Worm (Caenorhabditis elegans) whole organism, young adult: ENCODE results near the gene ets-10.
A peak's percentile ranks its signal among the peaks of the same experiment; 100 is the strongest.

ENCODE experiments used
- C17E4.6 ChIP-seq: fragments of 200-800 bp; sonication (Bioruptor generic); IDR thresholded peaks from 2 replicates; pipeline ENCODE4 v1.3.6; 2022; ENCODE audit warnings: missing genetic modification reagents, missing genetic modification characterization, missing compliant biosample characterization
- F39B2.1 ChIP-seq: fragments of 200-800 bp; sonication (Bioruptor generic); IDR thresholded peaks from 2 replicates; pipeline ENCODE4 v1.3.6; 2022; ENCODE audit warnings: missing genetic modification reagents, missing genetic modification characterization, missing compliant biosample characterization
- F52B5.7 ChIP-seq: sonication (generic microtip); optimal IDR thresholded peaks from 2 replicates; lab custom pipeline; 2016; ENCODE audit warnings: mild to moderate bottlenecking, missing genetic modification characterization, missing compliant biosample characterization
- F55B11.4 ChIP-seq: sonication (generic microtip); optimal IDR thresholded peaks from 2 replicates; lab custom pipeline; 2016; ENCODE audit warnings: missing compliant biosample characterization, missing genetic modification characterization, borderline replicate concordance; ENCODE audit not compliant: insufficient read depth
- F57A8.1 ChIP-seq: fragments of 200-800 bp; sonication (Bioruptor generic); optimal IDR thresholded peaks from 2 replicates; lab custom pipeline; 2018; ENCODE audit warnings: mild to moderate bottlenecking, missing genetic modification characterization, moderate library complexity, missing compliant biosample characterization
- F57C9.4 ChIP-seq: sonication (generic microtip); optimal IDR thresholded peaks from 2 replicates; lab custom pipeline; 2017; ENCODE audit warnings: mild to moderate bottlenecking, missing genetic modification characterization, missing compliant biosample characterization
- K11D2.4 ChIP-seq: fragments of 200-800 bp; sonication (Bioruptor generic); IDR thresholded peaks from 2 replicates; pipeline ENCODE4 v1.3.6; 2022; ENCODE audit warnings: missing genetic modification reagents, missing genetic modification characterization, missing compliant biosample characterization
- Y95B8A.8 ChIP-seq: fragments of 200-800 bp; sonication (Bioruptor generic); IDR thresholded peaks from 2 replicates; pipeline ENCODE4 v1.3.6; 2022; ENCODE audit warnings: missing genetic modification reagents, missing genetic modification characterization, missing compliant biosample characterization
- aptf-3 ChIP-seq: fragments of 200-800 bp; sonication (Bioruptor generic); IDR thresholded peaks from 2 replicates; pipeline ENCODE4 v1.3.6; 2022; ENCODE audit warnings: missing genetic modification characterization, missing compliant biosample characterization
- attf-5 ChIP-seq: fragments of 200-800 bp; sonication (Bioruptor generic); optimal IDR thresholded peaks from 2 replicates; lab custom pipeline; 2018; ENCODE audit warnings: mild to moderate bottlenecking, missing genetic modification characterization, missing compliant biosample characterization
- cebp-1 ChIP-seq, 2 experiments: fragments of 200-800 bp in 1 of 2; sonication (Bioruptor generic) in 1 of 2; sonication (generic microtip) in 1 of 2; IDR thresholded peaks in 1 of 2; optimal IDR thresholded peaks in 1 of 2; 2 replicates each; pipeline versions ENCODE4 v1.3.6 to Lab custom; 2017 to 2022; ENCODE audit warnings: missing compliant biosample characterization in 2 of 2, missing genetic modification characterization in 2 of 2, mild to moderate bottlenecking in 1 of 2, missing genetic modification reagents in 1 of 2, moderate library complexity in 1 of 2
- ceh-91 ChIP-seq: fragments of 200-800 bp; sonication (Bioruptor generic); IDR thresholded peaks from 2 replicates; pipeline ENCODE4 v1.3.6; 2022; ENCODE audit warnings: missing genetic modification reagents, missing genetic modification characterization, missing compliant biosample characterization
- dox-1 ChIP-seq: fragments of 200-800 bp; sonication (Bioruptor generic); IDR thresholded peaks from 2 replicates; pipeline ENCODE4 v1.3.6; 2022; ENCODE audit warnings: missing genetic modification reagents, missing genetic modification characterization, missing compliant biosample characterization
- fkh-3 ChIP-seq: sonication (generic microtip); optimal IDR thresholded peaks from 2 replicates; lab custom pipeline; 2016; ENCODE audit warnings: mild to moderate bottlenecking, missing genetic modification characterization, missing compliant biosample characterization
- him-1 ChIP-seq: sonication (generic microtip); optimal IDR thresholded peaks from 2 replicates; lab custom pipeline; 2016; ENCODE audit warnings: missing genotype, missing genetic modification reagents, missing genetic modification characterization, missing compliant biosample characterization
- hmg-20 ChIP-seq: fragments of 200-800 bp; sonication (Bioruptor generic); IDR thresholded peaks from 2 replicates; pipeline ENCODE4 v1.3.6; 2022; ENCODE audit warnings: missing genetic modification reagents, missing genetic modification characterization, missing compliant biosample characterization
- let-526 ChIP-seq: fragments of 200-800 bp; sonication (Bioruptor generic); IDR thresholded peaks from 2 replicates; pipeline ENCODE4 v1.3.6; 2022; ENCODE audit warnings: missing genetic modification reagents, missing genetic modification characterization, missing compliant biosample characterization
- madf-3 ChIP-seq: fragments of 200-800 bp; sonication (Bioruptor generic); IDR thresholded peaks from 2 replicates; pipeline ENCODE4 v1.3.6; 2022; ENCODE audit warnings: missing genetic modification reagents, missing genetic modification characterization, missing compliant biosample characterization
- madf-8 ChIP-seq: fragments of 200-800 bp; sonication (Bioruptor generic); conservative IDR thresholded peaks from 2 replicates; pipeline ENCODE4 v1.3.6; 2022; ENCODE audit warnings: missing genetic modification reagents, missing genetic modification characterization, missing compliant biosample characterization
- nhr-179 ChIP-seq: sonication (generic microtip); optimal IDR thresholded peaks from 2 replicates; lab custom pipeline; 2016; ENCODE audit warnings: mild to moderate bottlenecking, missing genetic modification characterization, missing compliant biosample characterization
- pha-4 ChIP-seq: fragments of 150-350 bp; sonication (generic microtip); optimal IDR thresholded peaks from 2 replicates; lab custom pipeline; 2014; ENCODE audit warnings: missing biosample characterization, missing genetic modification reagents, missing genetic modification characterization
- rcor-1 ChIP-seq: fragments of 200-800 bp; sonication (Bioruptor generic); IDR thresholded peaks from 2 replicates; pipeline ENCODE4 v1.3.6; 2022; ENCODE audit warnings: missing genetic modification reagents, missing genetic modification characterization, missing compliant biosample characterization
- rec-8 ChIP-seq, 2 experiments: sonication (generic microtip); optimal IDR thresholded peaks; 2 replicates each; lab custom pipeline; 2016; ENCODE audit warnings: mild to moderate bottlenecking in 2 of 2, missing genetic modification characterization in 2 of 2, missing genetic modification reagents in 2 of 2, missing genotype in 2 of 2, missing biosample characterization in 1 of 2, missing compliant biosample characterization in 1 of 2, moderate library complexity in 1 of 2
- somi-1 ChIP-seq: fragments of 200-800 bp; sonication (Bioruptor generic); optimal IDR thresholded peaks from 2 replicates; lab custom pipeline; 2018; ENCODE audit warnings: mild to moderate bottlenecking, missing genetic modification characterization, missing compliant biosample characterization
- tbp1 ChIP-seq: fragments of 200-800 bp; sonication (Bioruptor generic); optimal IDR thresholded peaks from 2 replicates; lab custom pipeline; 2018; ENCODE audit warnings: mild to moderate bottlenecking, missing genetic modification characterization, missing compliant biosample characterization
- tbx-9 ChIP-seq: sonication (generic microtip); optimal IDR thresholded peaks from 2 replicates; lab custom pipeline; 2016; ENCODE audit warnings: borderline replicate concordance, missing genetic modification characterization, inconsistent platforms, missing compliant biosample characterization
- tlf-1 ChIP-seq: fragments of 200-800 bp; sonication (Bioruptor generic); optimal IDR thresholded peaks from 2 replicates; lab custom pipeline; 2018; ENCODE audit warnings: mild to moderate bottlenecking, missing genetic modification characterization, missing compliant biosample characterization
- xnd-1 ChIP-seq: sonication (generic microtip); optimal IDR thresholded peaks from 2 replicates; lab custom pipeline; 2016; ENCODE audit warnings: missing genotype, missing genetic modification reagents, missing genetic modification characterization, missing compliant biosample characterization
- zfh-2 ChIP-seq: fragments of 200-800 bp; sonication (Bioruptor generic); conservative IDR thresholded peaks from 2 replicates; pipeline ENCODE4 v1.3.6; 2022; ENCODE audit warnings: missing genetic modification reagents, missing genetic modification characterization, missing compliant biosample characterization
- ztf-26 ChIP-seq: sonication (generic microtip); optimal IDR thresholded peaks from 2 replicates; lab custom pipeline; 2017; ENCODE audit warnings: missing genetic modification characterization, missing compliant biosample characterization

Gene ets-10

DNA sequence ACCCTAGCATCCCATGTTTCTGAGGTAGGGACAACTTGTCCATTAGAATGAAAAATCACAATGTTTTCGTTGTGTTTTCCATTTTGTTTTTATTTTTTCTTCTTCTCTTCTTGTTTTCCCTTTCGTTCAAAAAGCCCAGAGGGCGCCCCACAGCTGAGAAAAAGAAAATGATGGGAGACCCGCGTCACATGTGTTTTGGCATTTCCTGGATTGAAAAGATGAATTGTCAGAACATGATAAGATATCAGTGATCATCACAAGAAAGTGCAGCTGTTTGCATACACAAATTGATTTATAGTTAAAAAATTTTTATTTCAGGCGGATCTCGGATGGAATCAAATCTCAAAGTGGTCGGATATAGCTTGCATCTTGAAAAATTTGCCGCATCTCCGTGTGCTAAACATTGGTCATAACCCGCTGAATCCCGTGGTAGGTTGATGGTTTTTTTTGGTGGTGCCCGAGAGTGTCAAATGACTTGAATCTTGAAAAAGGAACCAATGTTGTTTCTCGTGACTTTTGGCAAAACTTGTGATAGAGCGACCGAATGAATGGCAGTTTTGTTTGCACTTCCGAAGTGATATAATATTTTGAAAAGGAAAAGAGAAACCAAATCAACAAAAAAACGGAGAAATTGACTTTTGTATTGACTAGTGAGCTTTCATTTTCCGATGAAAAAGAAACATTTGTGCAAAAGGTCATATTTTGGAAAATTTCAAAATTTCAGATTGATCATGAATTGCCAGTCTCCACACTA is 17.6 kb upstream of the ets-10 start:
- TF ChIP-seq dox-1 (GFP tag; lab: Robert Waterston, UW) (0 out of 2 replicates have a peak, but pooled peaks have one; percentile 4), attf-5 (GFP tag; lab: Kevin White, UChicago) (peak; percentile 21), F39B2.1 (GFP tag; lab: Robert Waterston, UW) (no peak), pha-4 (tag; lab: Kevin White, UChicago) (peak; percentile 17), cebp-1 (GFP tag; IDR thresholded peaks at IDR 0.05; lab: Robert Waterston, UW) (no peak), cebp-1 (tag; optimal IDR thresholded peaks at IDR 0.05; lab: Kevin White, UChicago) (peak; percentile 47), F57C9.4 (tag; lab: Kevin White, UChicago) (no peak), K11D2.4 (0 out of 2 replicates have a peak, but pooled peaks have one; percentile 36), somi-1 (GFP tag; lab: Kevin White, UChicago) (no peak), xnd-1 (no peak), rcor-1 (no peak), let-526 (GFP tag; lab: Robert Waterston, UW) (0 out of 2 replicates have a peak, but pooled peaks have one; percentile 29)

DNA sequence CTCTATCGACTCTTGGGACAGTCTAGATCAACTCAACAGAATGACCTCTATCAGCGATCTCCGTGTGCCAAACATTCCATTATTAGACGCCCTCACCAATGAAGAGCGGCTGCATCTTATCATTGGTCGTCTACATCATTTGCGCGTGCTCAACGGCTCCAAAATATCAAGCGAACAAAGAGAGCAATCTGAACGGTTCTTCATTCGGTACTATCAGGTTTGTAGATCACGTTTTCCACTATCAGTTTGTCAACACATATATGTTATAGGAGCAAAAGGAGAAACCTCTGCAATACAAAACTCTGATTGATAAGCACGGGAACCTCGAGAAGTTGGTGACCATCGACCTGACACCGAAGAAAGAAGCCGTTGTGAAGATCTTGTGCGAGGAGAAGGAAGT is 15.6 kb upstream of the ets-10 start:
- no peak for TF ChIP-seq F52B5.7
- TF ChIP-seq aptf-3 (GFP tag; lab: Robert Waterston, UW) = no peak
- TF ChIP-seq F57A8.1 (GFP tag; lab: Kevin White, UChicago) = no peak
- TF ChIP-seq dox-1 (GFP tag; lab: Robert Waterston, UW) = no peak
- TF ChIP-seq madf-8 (GFP tag; lab: Robert Waterston, UW) = no peak
- TF ChIP-seq, all 124 proteins: peak for 0

DNA sequence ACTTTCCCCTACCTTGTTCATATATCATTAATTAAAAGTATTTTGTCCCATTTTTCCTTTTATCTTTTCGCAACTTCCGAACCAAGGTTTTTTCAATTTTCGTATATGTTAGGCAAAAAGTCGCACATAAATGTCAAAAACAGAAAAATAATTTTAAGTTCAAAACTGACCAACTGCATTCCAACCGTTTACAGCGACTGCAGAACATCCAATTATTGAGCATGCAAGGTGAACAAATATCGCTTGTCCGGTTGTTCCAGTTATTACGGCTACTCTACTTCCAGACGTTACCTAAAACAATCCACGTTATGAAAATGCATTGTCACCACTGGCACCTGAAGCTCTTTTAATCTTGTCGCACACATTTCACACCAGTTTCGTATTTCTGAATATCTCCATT is 10.4 kb upstream of the ets-10 start, which contains the start of gene C52B9.10:
Gene C52B9.10 (plus strand): TSS at position 301 of the 400 bp plus-strand sequence.
- TF ChIP-seq ceh-91 (no peak), tbp1 (GFP tag; lab: Kevin White, UChicago) (no peak), Y95B8A.8 (GFP tag; lab: Robert Waterston, UW) (no peak), somi-1 (GFP tag; lab: Kevin White, UChicago) (no peak), attf-5 (GFP tag; lab: Kevin White, UChicago) (no peak)

DNA sequence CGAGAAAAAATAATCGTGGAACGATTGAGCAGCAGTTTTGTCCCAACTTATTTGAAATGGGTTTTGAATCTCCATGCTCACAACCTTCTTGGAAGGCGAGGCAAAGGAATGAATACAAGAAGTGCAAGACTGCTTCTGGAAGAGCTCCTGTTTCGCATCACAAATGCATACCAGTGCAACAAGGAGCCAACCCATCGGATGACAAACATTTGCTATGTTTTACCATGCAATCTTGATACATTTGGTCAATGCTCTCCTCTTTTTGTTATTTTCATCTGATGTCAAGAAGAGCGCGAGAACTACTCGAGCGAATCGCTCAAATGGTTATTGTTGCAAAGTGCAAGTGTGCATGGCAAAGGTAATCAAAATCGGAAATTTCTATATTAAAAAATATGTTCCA is 9.9 kb upstream of the ets-10 start, which contains the start of gene mec-18:
Gene mec-18 (minus strand): TSS at position 101 of the 400 bp plus-strand sequence.
- no peak for TF ChIP-seq ztf-26
- TF ChIP-seq tbx-9 (tag; lab: Kevin White, UChicago) = no peak
- TF ChIP-seq hmg-20 (GFP tag; lab: Robert Waterston, UW) = no peak
- no peak for TF ChIP-seq madf-3 (GFP tag; lab: Robert Waterston, UW)
- TF ChIP-seq C17E4.6 (GFP tag; lab: Robert Waterston, UW) = no peak
- TF ChIP-seq zfh-2 (GFP tag; lab: Robert Waterston, UW) = no peak
- TF ChIP-seq F55B11.4 = no peak
- TF ChIP-seq cebp-1 (GFP tag; IDR thresholded peaks at IDR 0.05; lab: Robert Waterston, UW) = no peak
- TF ChIP-seq cebp-1 (tag; optimal IDR thresholded peaks at IDR 0.05; lab: Kevin White, UChicago) = no peak
- TF ChIP-seq nhr-179 = no peak
- no peak for TF ChIP-seq tlf-1
- no peak for TF ChIP-seq him-1 (tag; lab: Kevin White, UChicago)
- TF ChIP-seq fkh-3 (tag; lab: Kevin White, UChicago) = no peak
- TF ChIP-seq rec-8 (tag; optimal IDR thresholded peaks at IDR 0.05; lab: Kevin White, UChicago) = no peak
- TF ChIP-seq, all 124 proteins: peak for 0
